Worm (Caenorhabditis elegans) whole organism, L4 larva: ENCODE measurements around the gene R10E11.6.

Experiments used
- Y5F2A.4 ChIP-seq: fragments of 200-800 bp; sonication (Bioruptor generic); optimal IDR thresholded peaks from 2 replicates; lab custom pipeline; 2018; ENCODE audit warnings: mild to moderate bottlenecking, missing genetic modification characterization, missing compliant biosample characterization
- ceh-28 ChIP-seq: fragments of 150-350 bp; optimal IDR thresholded peaks from 2 replicates; lab custom pipeline; 2014; ENCODE audit warnings: missing biosample characterization, missing genetic modification reagents, missing genetic modification characterization
- egl-27 ChIP-seq: sonication (generic microtip); optimal IDR thresholded peaks from 3 replicates; lab custom pipeline; 2017; ENCODE audit warnings: missing biosample characterization, missing genetic modification reagents, missing genetic modification characterization
- fkh-10 ChIP-seq: fragments of 150-350 bp; optimal IDR thresholded peaks from 2 replicates; lab custom pipeline; 2014; ENCODE audit warnings: missing biosample characterization, missing genetic modification reagents, missing genetic modification characterization
- jun-1 ChIP-seq: fragments of 150-350 bp; optimal IDR thresholded peaks from 2 replicates; lab custom pipeline; 2014; ENCODE audit warnings: missing biosample characterization, missing genetic modification reagents, missing genetic modification characterization
- lsy-2 ChIP-seq, 2 experiments: fragments of 150-350 bp in 1 of 2; sonication (generic microtip) in 1 of 2; optimal IDR thresholded peaks; 2 replicates each; lab custom pipeline; 2014 to 2017; ENCODE audit warnings: missing biosample characterization in 2 of 2, missing genetic modification characterization in 2 of 2
- nhr-237 ChIP-seq: sonication (generic microtip); optimal IDR thresholded peaks from 2 replicates; lab custom pipeline; 2017; ENCODE audit warnings: missing biosample characterization, missing genetic modification characterization
- nhr-25 ChIP-seq: sonication (generic microtip); optimal IDR thresholded peaks from 2 replicates; lab custom pipeline; 2017; ENCODE audit warnings: missing genetic modification characterization, mild to moderate bottlenecking, missing compliant biosample characterization, antibody characterized with exemption, moderate library complexity, borderline replicate concordance; ENCODE audit not compliant: insufficient read depth
- rbr-2 ChIP-seq: sonication (generic microtip); optimal IDR thresholded peaks from 2 replicates; lab custom pipeline; 2016; ENCODE audit warnings: missing genotype, missing genetic modification characterization, missing compliant biosample characterization
- ztf-11 ChIP-seq: fragments of 150-350 bp; optimal IDR thresholded peaks from 2 replicates; lab custom pipeline; 2014; ENCODE audit warnings: missing biosample characterization, missing genetic modification characterization

DNA sequence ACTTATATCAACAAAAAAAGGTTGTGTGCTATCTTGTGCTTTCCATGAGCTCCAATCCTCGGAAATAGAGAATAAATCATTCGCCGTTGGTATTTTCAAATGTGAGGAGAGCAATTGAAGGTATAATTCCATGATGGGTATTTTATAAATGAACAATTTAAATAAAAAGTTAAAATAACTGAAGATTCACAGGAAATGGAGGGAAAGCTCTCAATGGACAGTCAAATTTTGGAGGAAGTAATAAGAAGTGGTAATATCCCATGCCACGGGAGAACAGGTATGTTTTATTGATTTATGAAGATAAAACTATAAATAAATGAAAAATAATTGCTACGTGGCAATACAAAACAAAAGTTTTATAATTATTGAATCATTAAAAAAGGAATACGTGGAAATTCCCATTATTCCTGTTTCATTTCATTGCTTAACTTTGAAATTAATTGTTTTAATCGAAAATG lies 356 bp downstream of the R10E11.6 start:
- TF ChIP-seq nhr-237 (no peak), ztf-11 (tag; lab: Kevin White, UChicago) (no peak), fkh-10 (GFP tag; lab: Kevin White, UChicago) (no peak), Y5F2A.4 (GFP tag; lab: Kevin White, UChicago) (no peak), rbr-2 (tag; lab: Kevin White, UChicago) (no peak), ceh-28 (tag; lab: Kevin White, UChicago) (no peak), nhr-25 (tag; lab: Kevin White, UChicago) (peak; percentile 11), jun-1 (tag; lab: Kevin White, UChicago) (no peak), lsy-2 (tag; optimal IDR thresholded peaks at IDR 0.05; lab: Kevin White, UChicago) (peak in 1 of 2 experiments; percentile 50), egl-27 (tag; lab: Kevin White, UChicago) (no peak)
